Worm (Caenorhabditis elegans) whole organism, late embryonic: ENCODE measurements around the gene gex-2.
A peak's percentile ranks its signal among the peaks of the same experiment; 100 is the strongest.

Experiments used
- C08G9.2 ChIP-seq: sonication (generic microtip); optimal IDR thresholded peaks from 2 replicates; lab custom pipeline; 2016; ENCODE audit warnings: mild to moderate bottlenecking, missing genetic modification characterization, moderate library complexity, missing compliant biosample characterization
- C38D4.7 ChIP-seq: fragments of 200-800 bp; sonication (Bioruptor generic); optimal IDR thresholded peaks from 2 replicates; lab custom pipeline; 2018; ENCODE audit warnings: mild to moderate bottlenecking, missing genetic modification characterization, moderate library complexity, missing compliant biosample characterization
- K09A11.1 ChIP-seq: sonication (generic microtip); optimal IDR thresholded peaks from 2 replicates; lab custom pipeline; 2017; ENCODE audit warnings: antibody characterized with exemption, mild to moderate bottlenecking, missing genetic modification characterization, missing compliant biosample characterization; ENCODE audit not compliant: insufficient read depth
- T23F11.4 ChIP-seq: fragments of 200-800 bp; sonication (Bioruptor generic); optimal IDR thresholded peaks from 2 replicates; lab custom pipeline; 2018; ENCODE audit warnings: mild to moderate bottlenecking, missing genetic modification characterization, missing compliant biosample characterization
- ama-1 ChIP-seq: fragments of 150-350 bp; optimal IDR thresholded peaks from 2 replicates; lab custom pipeline; 2014
- ceh-14 ChIP-seq: sonication (generic microtip); optimal IDR thresholded peaks from 2 replicates; lab custom pipeline; 2016; ENCODE audit warnings: missing genotype, missing genetic modification characterization, missing compliant biosample characterization
- ceh-18 ChIP-seq: sonication (generic microtip); optimal IDR thresholded peaks from 2 replicates; lab custom pipeline; 2016; ENCODE audit warnings: missing genetic modification characterization, missing compliant biosample characterization
- ceh-24 ChIP-seq: sonication (generic microtip); optimal IDR thresholded peaks from 2 replicates; lab custom pipeline; 2016; ENCODE audit warnings: mild to moderate bottlenecking, missing genetic modification characterization, missing compliant biosample characterization
- ceh-31 ChIP-seq: sonication (generic microtip); optimal IDR thresholded peaks from 2 replicates; lab custom pipeline; 2016; ENCODE audit warnings: missing genetic modification characterization, missing compliant biosample characterization
- ceh-45 ChIP-seq: fragments of 200-800 bp; sonication (Bioruptor generic); IDR thresholded peaks from 2 replicates; pipeline ENCODE4 v1.3.6; 2022; ENCODE audit warnings: missing genetic modification reagents, missing genetic modification characterization, missing compliant biosample characterization
- ceh-48 ChIP-seq: sonication (generic microtip); optimal IDR thresholded peaks from 2 replicates; lab custom pipeline; 2016; ENCODE audit warnings: missing genetic modification characterization, inconsistent platforms, missing compliant biosample characterization
- ceh-6 ChIP-seq: fragments of 200-800 bp; sonication (Bioruptor generic); optimal IDR thresholded peaks from 2 replicates; lab custom pipeline; 2018; ENCODE audit warnings: mild to moderate bottlenecking, missing genetic modification characterization, missing compliant biosample characterization
- dve-1 ChIP-seq: sonication (generic microtip); optimal IDR thresholded peaks from 2 replicates; lab custom pipeline; 2017; ENCODE audit warnings: antibody characterized with exemption, mild to moderate bottlenecking, missing genetic modification characterization, missing compliant biosample characterization
- elt-2 ChIP-seq: sonication (generic microtip); optimal IDR thresholded peaks from 2 replicates; lab custom pipeline; 2016; ENCODE audit warnings: missing genetic modification reagents, missing genetic modification characterization, missing compliant biosample characterization
- elt-4 ChIP-seq: sonication (generic microtip); optimal IDR thresholded peaks from 2 replicates; lab custom pipeline; 2016; ENCODE audit warnings: missing genetic modification characterization, missing compliant biosample characterization
- ets-4 ChIP-seq: sonication (generic microtip); optimal IDR thresholded peaks from 2 replicates; lab custom pipeline; 2016; ENCODE audit warnings: missing genetic modification characterization, missing compliant biosample characterization
- eyg-1 ChIP-seq: sonication (generic microtip); optimal IDR thresholded peaks from 2 replicates; lab custom pipeline; 2016; ENCODE audit warnings: missing genotype, missing genetic modification characterization, missing compliant biosample characterization
- fkh-6 ChIP-seq: sonication (generic microtip); optimal IDR thresholded peaks from 2 replicates; lab custom pipeline; 2016; ENCODE audit warnings: missing genetic modification characterization, missing compliant biosample characterization
- gmeb-2 ChIP-seq: sonication (generic microtip); optimal IDR thresholded peaks from 2 replicates; lab custom pipeline; 2016; ENCODE audit warnings: missing genetic modification characterization, inconsistent platforms, missing compliant biosample characterization
- hlh-15 ChIP-seq: sonication (generic microtip); optimal IDR thresholded peaks from 2 replicates; lab custom pipeline; 2016; ENCODE audit warnings: missing genetic modification characterization, missing compliant biosample characterization
- hlh-8 ChIP-seq: sonication (generic microtip); optimal IDR thresholded peaks from 2 replicates; lab custom pipeline; 2016; ENCODE audit warnings: missing genotype, missing genetic modification characterization, missing compliant biosample characterization
- mec-3 ChIP-seq: sonication (generic microtip); optimal IDR thresholded peaks from 2 replicates; lab custom pipeline; 2016; ENCODE audit warnings: borderline replicate concordance, missing genetic modification characterization, missing compliant biosample characterization
- odd-2 ChIP-seq: sonication (generic microtip); optimal IDR thresholded peaks from 2 replicates; lab custom pipeline; 2017; ENCODE audit warnings: antibody characterized with exemption, mild to moderate bottlenecking, missing genetic modification characterization, missing compliant biosample characterization
- pag-3 ChIP-seq: sonication (generic microtip); optimal IDR thresholded peaks from 2 replicates; lab custom pipeline; 2016; ENCODE audit warnings: missing compliant biosample characterization, missing genetic modification characterization, borderline replicate concordance
- pat-9 ChIP-seq: fragments of 200-800 bp; sonication (Bioruptor generic); optimal IDR thresholded peaks from 2 replicates; lab custom pipeline; 2018; ENCODE audit warnings: mild to moderate bottlenecking, missing genetic modification characterization, moderate library complexity, missing compliant biosample characterization
- pax-1 ChIP-seq: fragments of 150-350 bp; optimal IDR thresholded peaks from 2 replicates; lab custom pipeline; 2014; ENCODE audit warnings: missing biosample characterization, missing genetic modification characterization
- pha-4 ChIP-seq: fragments of 150-350 bp; optimal IDR thresholded peaks from 2 replicates; lab custom pipeline; 2018; ENCODE audit warnings: missing biosample characterization, missing genetic modification reagents, missing genetic modification characterization
- ref-2 ChIP-seq: sonication (generic microtip); optimal IDR thresholded peaks from 2 replicates; lab custom pipeline; 2016; ENCODE audit warnings: missing genetic modification characterization, missing compliant biosample characterization
- rnt-1 ChIP-seq: sonication (generic microtip); optimal IDR thresholded peaks from 2 replicates; lab custom pipeline; 2016; ENCODE audit warnings: missing genetic modification characterization, missing compliant biosample characterization
- syd-9 ChIP-seq: sonication (generic microtip); optimal IDR thresholded peaks from 2 replicates; lab custom pipeline; 2016; ENCODE audit warnings: mild to moderate bottlenecking, missing genetic modification characterization, moderate library complexity, missing compliant biosample characterization
- ttx-3 ChIP-seq: sonication (generic microtip); optimal IDR thresholded peaks from 2 replicates; lab custom pipeline; 2016; ENCODE audit warnings: missing genetic modification reagents, missing genetic modification characterization, missing compliant biosample characterization
- unc-3 ChIP-seq, 2 experiments: fragments of 200-800 bp in 1 of 2; sonication (Bioruptor generic) in 1 of 2; sonication (generic microtip) in 1 of 2; conservative IDR thresholded peaks in 1 of 2; optimal IDR thresholded peaks in 1 of 2; 2 replicates each; pipeline versions ENCODE4 v1.3.6 to Lab custom; 2016 to 2022; ENCODE audit warnings: missing compliant biosample characterization in 2 of 2, missing genetic modification characterization in 2 of 2, missing genetic modification reagents in 1 of 2
- unc-42 ChIP-seq: sonication (generic microtip); optimal IDR thresholded peaks from 2 replicates; lab custom pipeline; 2016; ENCODE audit warnings: missing genotype, missing genetic modification characterization, missing compliant biosample characterization

The gex-2 gene

DNA sequence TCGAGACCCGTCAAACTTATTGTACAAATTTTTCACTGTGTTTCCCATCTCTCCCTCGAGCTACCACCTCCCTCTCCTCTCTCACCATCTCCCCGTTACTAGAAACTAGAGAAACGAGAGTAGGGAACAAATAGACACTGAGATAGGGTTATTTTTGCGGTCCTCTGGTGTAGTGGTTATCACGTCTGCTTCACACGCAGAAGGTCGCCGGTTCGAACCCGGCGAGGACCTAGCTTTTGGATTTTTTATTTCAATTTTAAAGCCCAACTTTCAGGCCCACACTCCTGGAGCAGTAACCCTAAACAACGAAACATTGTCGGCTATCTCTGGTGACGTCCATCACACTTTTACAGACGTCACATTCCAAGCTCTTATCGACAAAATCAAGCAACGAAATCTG is 47.8 kb downstream of the gex-2 start (continued):
- TF ChIP-seq unc-42 = no peak
- TF ChIP-seq ceh-45 = no peak
- TF ChIP-seq ceh-6 (GFP tag; lab: Kevin White, UChicago) = peak; percentile 79
- TF ChIP-seq eyg-1 (tag; lab: Kevin White, UChicago) = peak; percentile 5
- no peak for TF ChIP-seq pag-3 (tag; lab: Kevin White, UChicago)
- peak; percentile 56 for TF ChIP-seq ceh-48 (tag; lab: Kevin White, UChicago)
- peak; percentile 60 for TF ChIP-seq syd-9 (tag; lab: Kevin White, UChicago)
- peak; percentile 4 for TF ChIP-seq hlh-8 (tag; lab: Kevin White, UChicago)
- peak; percentile 32 for TF ChIP-seq fkh-6 (tag; lab: Kevin White, UChicago)
- TF ChIP-seq C38D4.7 = peak; percentile 70
- no peak for TF ChIP-seq pax-1 (tag; lab: Kevin White, UChicago)
- peak; percentile 66 for TF ChIP-seq ref-2
- TF ChIP-seq ttx-3 (tag; lab: Kevin White, UChicago) = peak; percentile 81
- no peak for TF ChIP-seq ama-1 (lab: Kevin White, UChicago)
- TF ChIP-seq T23F11.4 (GFP tag; lab: Kevin White, UChicago) = peak; percentile 37
- TF ChIP-seq odd-2 = peak; percentile 65
- peak; percentile 71 for TF ChIP-seq rnt-1 (tag; lab: Kevin White, UChicago)
- TF ChIP-seq mec-3 (tag; lab: Kevin White, UChicago) = peak; percentile 24
- no peak for TF ChIP-seq ceh-24 (tag; lab: Kevin White, UChicago)
- TF ChIP-seq ceh-31 (tag; lab: Kevin White, UChicago) = peak; percentile 19

DNA sequence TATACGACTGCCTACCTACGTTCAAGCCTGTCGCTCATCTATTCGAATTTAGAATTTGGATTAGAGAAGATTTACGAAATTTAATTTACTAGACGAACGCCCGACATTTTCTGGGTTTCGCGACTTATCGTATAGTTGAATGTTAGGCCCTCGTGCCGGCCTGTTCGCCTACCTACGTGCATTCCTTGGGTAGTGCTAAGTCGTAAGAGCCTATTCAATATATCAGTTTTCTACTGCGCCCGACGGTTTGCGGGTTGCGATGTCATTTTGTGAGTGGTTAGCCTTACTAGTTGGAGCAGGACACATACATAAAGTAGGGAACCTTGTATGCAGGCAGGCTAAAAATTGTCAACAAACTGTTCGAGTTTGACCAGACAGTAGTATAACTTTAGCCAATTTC is 50.4 kb downstream of the gex-2 start:
- TF ChIP-seq ceh-18 (tag; lab: Kevin White, UChicago) (no peak), eyg-1 (tag; lab: Kevin White, UChicago) (no peak), unc-3 (GFP tag; conservative IDR thresholded peaks at IDR 0.05; lab: Robert Waterston, UW) (no peak), unc-3 (tag; optimal IDR thresholded peaks at IDR 0.05; lab: Kevin White, UChicago) (no peak), hlh-8 (tag; lab: Kevin White, UChicago) (no peak), elt-4 (tag; lab: Kevin White, UChicago) (no peak), ceh-45 (no peak)

DNA sequence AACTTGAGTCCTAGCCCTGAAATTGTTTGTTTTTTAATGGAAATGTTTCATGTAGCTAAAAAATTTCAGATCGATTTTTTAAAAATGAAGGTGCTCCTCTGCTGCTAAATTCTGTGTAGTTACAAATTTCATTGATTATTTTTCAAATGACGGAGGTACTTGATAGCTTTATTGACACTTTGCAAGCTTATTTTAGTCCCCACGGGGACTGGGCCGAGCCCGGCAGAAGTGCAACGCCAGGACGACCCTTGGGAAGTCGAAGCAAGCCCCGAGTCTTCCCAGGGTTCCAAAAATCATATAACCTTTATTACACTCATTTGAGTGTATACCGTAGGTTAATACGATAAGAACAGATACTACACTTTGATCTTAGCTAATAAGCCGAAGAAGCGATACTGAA is 51.3 kb downstream of the gex-2 start:
- no peak for TF ChIP-seq ceh-45

DNA sequence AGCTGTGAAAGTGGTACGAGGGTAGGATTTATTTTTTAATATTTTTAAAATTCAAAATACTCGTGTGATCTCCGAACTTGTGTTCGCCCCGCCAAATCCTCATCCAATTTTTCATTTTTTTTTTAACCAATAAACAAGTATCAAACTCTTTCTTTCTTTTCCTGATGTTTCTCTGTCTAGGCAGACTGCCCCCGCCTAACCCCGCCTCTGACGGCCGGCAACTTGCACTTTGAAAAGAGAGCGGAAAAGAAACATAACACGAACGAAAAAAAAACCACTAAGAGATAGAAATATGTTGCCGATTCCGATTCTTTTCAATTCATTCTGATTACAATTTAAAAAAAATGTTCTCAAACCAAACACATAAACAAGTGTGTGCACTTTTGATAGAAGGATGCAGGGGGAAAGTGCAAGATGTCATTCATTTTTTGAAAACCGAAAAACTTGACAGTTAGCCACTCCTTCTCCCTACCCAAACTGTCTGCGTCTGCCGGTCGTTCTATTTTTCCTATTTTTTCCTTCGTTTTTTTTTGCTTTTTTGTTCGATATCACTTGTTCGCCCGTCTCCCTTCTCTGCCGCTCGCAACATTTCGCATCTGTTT is 53.5 kb downstream of the gex-2 start:
- no peak for TF ChIP-seq dve-1
- no peak for TF ChIP-seq gmeb-2 (tag; lab: Kevin White, UChicago)
- TF ChIP-seq mec-3 (tag; lab: Kevin White, UChicago) = no peak
- TF ChIP-seq eyg-1 (tag; lab: Kevin White, UChicago) = no peak
- no peak for TF ChIP-seq pat-9 (tag; lab: Kevin White, UChicago)
- no peak for TF ChIP-seq ceh-31 (tag; lab: Kevin White, UChicago)
- no peak for TF ChIP-seq ama-1 (lab: Kevin White, UChicago)
- no peak for TF ChIP-seq K09A11.1 (tag; lab: Kevin White, UChicago)
- TF ChIP-seq pag-3 (tag; lab: Kevin White, UChicago) = no peak
- no peak for TF ChIP-seq ceh-14 (tag; lab: Kevin White, UChicago)
- no peak for TF ChIP-seq C08G9.2 (tag; lab: Kevin White, UChicago)
- no peak for TF ChIP-seq pha-4 (tag; lab: Kevin White, UChicago)
- TF ChIP-seq ets-4 = no peak
- TF ChIP-seq fkh-6 (tag; lab: Kevin White, UChicago) = no peak
- no peak for TF ChIP-seq ref-2
- no peak for TF ChIP-seq hlh-15 (tag; lab: Kevin White, UChicago)
- no peak for TF ChIP-seq elt-2 (tag; lab: Kevin White, UChicago)
- no peak for TF ChIP-seq ceh-18 (tag; lab: Kevin White, UChicago)
- no peak for TF ChIP-seq pax-1 (tag; lab: Kevin White, UChicago)
- TF ChIP-seq, all 69 proteins: peak for 0
